Worm (Caenorhabditis elegans) whole organism, L4/young adult: ENCODE data around the gene cutl-1.

Experiments
- W03F9.2 ChIP-seq: fragments of 150-350 bp; optimal IDR thresholded peaks from 2 replicates; lab custom pipeline; 2014; ENCODE audit warnings: missing biosample characterization, missing genetic modification characterization
- him-1 ChIP-seq: sonication (generic microtip); optimal IDR thresholded peaks from 2 replicates; lab custom pipeline; 2016; ENCODE audit warnings: missing genotype, missing genetic modification reagents, missing genetic modification characterization, missing compliant biosample characterization

ce11 chrV:13371336-13371735 lies 34.6 kb downstream of the cutl-1 start:
- TF ChIP-seq him-1 (tag; lab: Kevin White, UChicago): no peak
- no peak for TF ChIP-seq W03F9.2 (tag; lab: Kevin White, UChicago)
